Fruit fly (Drosophila melanogaster) whole organism, embryonic: ENCODE data around the gene CG31637.

Experiments used
- Atf6 ChIP-seq: fragments of 200-800 bp; sonication (Bioruptor generic); IDR thresholded peaks from 2 replicates; pipeline ENCODE4 v1.3.6; 2022; ENCODE audit warnings: missing biosample characterization, missing genetic modification characterization
- CG1024 ChIP-seq: fragments of 200-800 bp; sonication (Bioruptor generic); IDR thresholded peaks from 2 replicates; pipeline ENCODE4 v1.3.6; 2022; ENCODE audit warnings: missing biosample characterization, missing genetic modification characterization
- CG10267 ChIP-seq: fragments of 200-800 bp; sonication (Bioruptor generic); optimal IDR thresholded peaks from 2 replicates; lab custom pipeline; 2018; ENCODE audit warnings: missing biosample characterization, mild to moderate bottlenecking, missing genetic modification characterization, moderate library complexity
- CG11695 ChIP-seq: fragments of 200-800 bp; sonication (Bioruptor generic); IDR thresholded peaks from 3 replicates; pipeline ENCODE4 v1.3.6; 2022; ENCODE audit warnings: missing biosample characterization, missing genetic modification characterization
- CG12299 ChIP-seq: fragments of 200-800 bp; sonication (Bioruptor generic); optimal IDR thresholded peaks from 2 replicates; lab custom pipeline; 2018; ENCODE audit warnings: missing biosample characterization, mild to moderate bottlenecking, missing genetic modification characterization
- CG12769 ChIP-seq: fragments of 200-800 bp; sonication (Bioruptor generic); optimal IDR thresholded peaks from 2 replicates; lab custom pipeline; 2019; ENCODE audit warnings: missing biosample characterization, mild to moderate bottlenecking, missing genetic modification characterization, moderate library complexity
- CG13424 ChIP-seq: fragments of 200-800 bp; sonication (Bioruptor generic); optimal IDR thresholded peaks from 2 replicates; lab custom pipeline; 2019; ENCODE audit warnings: missing biosample characterization, mild to moderate bottlenecking, missing genetic modification characterization, moderate library complexity
- CG14441 ChIP-seq: fragments of 200-800 bp; sonication (Bioruptor generic); IDR thresholded peaks from 2 replicates; pipeline ENCODE4 v1.3.6; 2022; ENCODE audit warnings: missing biosample characterization, missing genetic modification characterization
- CG1603 ChIP-seq: fragments of 200-800 bp; sonication (Bioruptor generic); optimal IDR thresholded peaks from 2 replicates; lab custom pipeline; 2019; ENCODE audit warnings: missing biosample characterization, mild to moderate bottlenecking, missing genetic modification characterization, moderate library complexity
- CG17361 ChIP-seq: fragments of 200-800 bp; sonication (Bioruptor generic); IDR thresholded peaks from 3 replicates; pipeline ENCODE4 v1.3.6; 2022; ENCODE audit warnings: missing biosample characterization, missing genetic modification characterization
- CG32767 ChIP-seq: fragments of 200-800 bp; sonication (Bioruptor generic); IDR thresholded peaks from 2 replicates; pipeline ENCODE4 v1.3.6; 2022; ENCODE audit warnings: missing biosample characterization, missing genetic modification characterization
- CG34376 ChIP-seq: fragments of 200-800 bp; sonication (Bioruptor generic); optimal IDR thresholded peaks from 2 replicates; lab custom pipeline; 2018; ENCODE audit warnings: missing biosample characterization, mild to moderate bottlenecking, missing genetic modification characterization
- CG4404 ChIP-seq: fragments of 200-800 bp; sonication (Bioruptor generic); IDR thresholded peaks from 2 replicates; pipeline ENCODE4 v1.3.6; 2022; ENCODE audit warnings: missing biosample characterization, missing genetic modification characterization
- CG4854 ChIP-seq: fragments of 200-800 bp; sonication (Bioruptor generic); optimal IDR thresholded peaks from 2 replicates; lab custom pipeline; 2016; ENCODE audit warnings: missing biosample characterization, missing genetic modification characterization, inconsistent platforms
- CG5245 ChIP-seq: fragments of 200-800 bp; sonication (Bioruptor generic); optimal IDR thresholded peaks from 3 replicates; lab custom pipeline; 2016; ENCODE audit warnings: missing biosample characterization, missing genetic modification characterization
- CG6791 ChIP-seq: fragments of 200-800 bp; sonication (Bioruptor generic); IDR thresholded peaks from 3 replicates; pipeline ENCODE4 v1.3.6; 2022; ENCODE audit warnings: missing biosample characterization, missing genetic modification characterization; ENCODE audit not compliant: partially characterized antibody
- CG6854 ChIP-seq: fragments of 200-800 bp; sonication (Bioruptor generic); optimal IDR thresholded peaks from 3 replicates; lab custom pipeline; 2017; ENCODE audit warnings: missing biosample characterization, mild to moderate bottlenecking, missing genetic modification characterization
- CG7745 ChIP-seq: fragments of 200-800 bp; sonication (Bioruptor generic); optimal IDR thresholded peaks from 2 replicates; lab custom pipeline; 2018; ENCODE audit warnings: missing biosample characterization, mild to moderate bottlenecking, missing genetic modification characterization, moderate library complexity
- CG7839 ChIP-seq: fragments of 200-800 bp; sonication (Bioruptor generic); optimal IDR thresholded peaks from 3 replicates; lab custom pipeline; 2018; ENCODE audit warnings: missing biosample characterization, mild to moderate bottlenecking, missing genetic modification characterization, moderate library complexity
- CG8924 ChIP-seq: fragments of 200-800 bp; optimal IDR thresholded peaks from 3 replicates; lab custom pipeline; 2019; ENCODE audit warnings: missing biosample characterization, mild to moderate bottlenecking, missing genetic modification characterization, moderate library complexity
- CG9215 ChIP-seq: fragments of 200-800 bp; sonication (Bioruptor generic); IDR thresholded peaks from 2 replicates; pipeline ENCODE4 v1.3.6; 2022; ENCODE audit warnings: missing biosample characterization, missing genetic modification characterization
- CG9727 ChIP-seq: fragments of 200-800 bp; sonication (Bioruptor generic); optimal IDR thresholded peaks from 3 replicates; lab custom pipeline; 2017; ENCODE audit warnings: missing biosample characterization, mild to moderate bottlenecking, missing genetic modification characterization
- HHEX ChIP-seq: fragments of 200-800 bp; sonication (Bioruptor generic); optimal IDR thresholded peaks from 3 replicates; lab custom pipeline; 2017; ENCODE audit warnings: missing biosample characterization, mild to moderate bottlenecking, missing genetic modification characterization, missing genetic modification reagents
- Hmx ChIP-seq: fragments of 200-800 bp; sonication (Bioruptor generic); optimal IDR thresholded peaks from 2 replicates; lab custom pipeline; 2016; ENCODE audit warnings: missing biosample characterization, missing genetic modification characterization
- Med ChIP-seq: fragments of 200-800 bp; sonication (Bioruptor generic); peaks from one replicate; lab custom pipeline; 2016; ENCODE audit warnings: missing biosample characterization, missing genetic modification characterization, mild to moderate bottlenecking, inconsistent platforms, moderate library complexity
- Mrtf ChIP-seq: fragments of 200-800 bp; sonication (Bioruptor generic); IDR thresholded peaks from 3 replicates; pipeline ENCODE4 v1.3.6; 2022; ENCODE audit warnings: missing biosample characterization, missing genetic modification characterization
- NC2β ChIP-seq: fragments of 200-800 bp; sonication (Bioruptor generic); optimal IDR thresholded peaks from 2 replicates; lab custom pipeline; 2016; ENCODE audit warnings: missing biosample characterization, missing genetic modification characterization
- NfI ChIP-seq: fragments of 200-800 bp; sonication (Bioruptor generic); optimal IDR thresholded peaks from 3 replicates; lab custom pipeline; 2018; ENCODE audit warnings: missing biosample characterization, mild to moderate bottlenecking, missing genetic modification characterization, moderate library complexity
- Oaz ChIP-seq: fragments of 200-800 bp; sonication (Bioruptor generic); IDR thresholded peaks from 2 replicates; pipeline ENCODE4 v1.3.6; 2022; ENCODE audit warnings: missing biosample characterization, missing genetic modification characterization
- ab ChIP-seq: fragments of 200-800 bp; sonication (Bioruptor generic); optimal IDR thresholded peaks from 2 replicates; lab custom pipeline; 2016; ENCODE audit warnings: missing biosample characterization, missing genetic modification characterization
- bsh ChIP-seq, 2 experiments: fragments of 200-800 bp; sonication (Bioruptor generic); optimal IDR thresholded peaks; 2 replicates each; lab custom pipeline; 2017 to 2018; ENCODE audit warnings: mild to moderate bottlenecking in 2 of 2, missing biosample characterization in 2 of 2, missing genetic modification characterization in 2 of 2, moderate library complexity in 1 of 2
- cato ChIP-seq: fragments of 200-800 bp; sonication (Bioruptor generic); optimal IDR thresholded peaks from 2 replicates; lab custom pipeline; 2016; ENCODE audit warnings: missing biosample characterization, missing genetic modification characterization, borderline replicate concordance
- cg ChIP-seq: fragments of 200-800 bp; sonication (Bioruptor generic); optimal IDR thresholded peaks from 3 replicates; lab custom pipeline; 2019; ENCODE audit warnings: missing biosample characterization, mild to moderate bottlenecking, missing genetic modification characterization, moderate library complexity
- chn ChIP-seq: fragments of 200-800 bp; sonication (Bioruptor generic); optimal IDR thresholded peaks from 2 replicates; lab custom pipeline; 2016; ENCODE audit warnings: missing biosample characterization, missing genetic modification characterization
- dm ChIP-seq: fragments of 200-800 bp; sonication (Bioruptor generic); optimal IDR thresholded peaks from 3 replicates; lab custom pipeline; 2016; ENCODE audit warnings: missing biosample characterization, missing genetic modification characterization
- dpn ChIP-seq, 2 experiments: fragments of 200-800 bp; sonication (Bioruptor generic); optimal IDR thresholded peaks; 3 replicates each; lab custom pipeline; 2016; ENCODE audit warnings: missing biosample characterization in 2 of 2, missing genetic modification characterization in 2 of 2
- en ChIP-seq: fragments of 200-800 bp; sonication (Bioruptor generic); optimal IDR thresholded peaks from 2 replicates; lab custom pipeline; 2016; ENCODE audit warnings: missing biosample characterization, missing genetic modification characterization
- ham ChIP-seq: fragments of 200-800 bp; sonication (Bioruptor generic); IDR thresholded peaks from 2 replicates; pipeline ENCODE4 v1.3.6; 2022; ENCODE audit warnings: missing biosample characterization, missing genetic modification characterization
- jing ChIP-seq: fragments of 200-800 bp; sonication (Bioruptor generic); optimal IDR thresholded peaks from 2 replicates; lab custom pipeline; 2018; ENCODE audit warnings: missing biosample characterization, mild to moderate bottlenecking, missing genetic modification characterization
- lab ChIP-seq: fragments of 200-800 bp; sonication (Bioruptor generic); optimal IDR thresholded peaks from 3 replicates; lab custom pipeline; 2017; ENCODE audit warnings: missing biosample characterization, missing genetic modification characterization, mild to moderate bottlenecking, moderate library complexity, missing genetic modification reagents
- org-1 ChIP-seq: fragments of 200-800 bp; sonication (Bioruptor generic); optimal IDR thresholded peaks from 2 replicates; lab custom pipeline; 2017; ENCODE audit warnings: missing biosample characterization, missing genetic modification characterization
- phol ChIP-seq: fragments of 200-800 bp; sonication (Bioruptor generic); optimal IDR thresholded peaks from 3 replicates; lab custom pipeline; 2018; ENCODE audit warnings: missing biosample characterization, mild to moderate bottlenecking, missing genetic modification characterization, moderate library complexity
- pros ChIP-seq: fragments of 200-800 bp; sonication (Bioruptor generic); optimal IDR thresholded peaks from 3 replicates; lab custom pipeline; 2019; ENCODE audit warnings: missing biosample characterization, mild to moderate bottlenecking, missing genetic modification characterization, moderate library complexity
- sens-2 ChIP-seq: fragments of 200-800 bp; sonication (Bioruptor generic); IDR thresholded peaks from 2 replicates; pipeline ENCODE4 v1.3.6; 2022; ENCODE audit warnings: missing biosample characterization, missing genetic modification characterization
- sim ChIP-seq: fragments of 200-800 bp; sonication (Bioruptor generic); IDR thresholded peaks from 2 replicates; pipeline ENCODE4 v1.3.6; 2022; ENCODE audit warnings: missing biosample characterization, missing genetic modification characterization
- trh ChIP-seq: fragments of 200-800 bp; sonication (Bioruptor generic); optimal IDR thresholded peaks from 2 replicates; lab custom pipeline; 2016; ENCODE audit warnings: missing biosample characterization, missing genetic modification characterization
- twi ChIP-seq: fragments of 200-800 bp; optimal IDR thresholded peaks from 2 replicates; lab custom pipeline; 2019; ENCODE audit warnings: missing biosample characterization, mild to moderate bottlenecking, missing genetic modification characterization, moderate library complexity
- usp ChIP-seq: fragments of >200 bp; optimal IDR thresholded peaks from 2 replicates; lab custom pipeline; 2017; ENCODE audit warnings: missing biosample characterization, missing genetic modification characterization
- wek ChIP-seq: fragments of 200-800 bp; sonication (Bioruptor generic); optimal IDR thresholded peaks from 3 replicates; lab custom pipeline; 2018; ENCODE audit warnings: missing biosample characterization, mild to moderate bottlenecking, missing genetic modification characterization, moderate library complexity
- zen ChIP-seq: fragments of 200-800 bp; sonication (Bioruptor generic); optimal IDR thresholded peaks from 3 replicates; lab custom pipeline; 2018; ENCODE audit warnings: missing biosample characterization, mild to moderate bottlenecking, missing genetic modification characterization, moderate library complexity

The CG31637 gene

dm6 chr2L:6490783-6491249 is 7.6 kb upstream of the CG31637 start, which contains the start of the genes Phf5a and CG31638 (continued):
- TF ChIP-seq CG12769 (tag; lab: Kevin White, UChicago) (no peak), Atf6 (GFP tag; lab: Robert Waterston, UW) (peak; percentile 68; the same call in 1 of the 2 replicates), twi (peak; percentile 83), CG8924 (tag; lab: Kevin White, UChicago) (peak; percentile 92), Oaz (peak; percentile 63; the same call in 1 of the 2 replicates), CG1603 (tag; lab: Kevin White, UChicago) (peak; percentile 44), CG6791 (GFP tag; lab: Robert Waterston, UW) (peak; percentile 21; the same call in 1 of the 3 replicates), CG12299 (tag; lab: Kevin White, UChicago) (peak; percentile 58), en (GFP tag; lab: Kevin White, UChicago) (no peak), HHEX (GFP tag; lab: Kevin White, UChicago) (peak; percentile 93), Med (GFP tag; lab: Kevin White, UChicago) (peak; percentile 87), CG10267 (tag; lab: Kevin White, UChicago) (peak; percentile 93), ham (GFP tag; lab: Robert Waterston, UW) (peak; percentile 81), CG9727 (GFP tag; lab: Kevin White, UChicago) (peak; percentile 73), trh (peak; percentile 44), cg (GFP tag; lab: Kevin White, UChicago) (no peak), CG17361 (peak; percentile 97), zen (tag; lab: Kevin White, UChicago) (peak; percentile 98), org-1 (GFP tag; lab: Kevin White, UChicago) (peak; percentile 63), dm (GFP tag; lab: Kevin White, UChicago) (peak; percentile 54), CG6854 (peak; percentile 64), sim (GFP tag; lab: Robert Waterston, UW) (no peak), CG1024 (GFP tag; lab: Robert Waterston, UW) (peak; percentile 64), CG4404 (GFP tag; lab: Robert Waterston, UW) (peak; percentile 97), CG34376 (GFP tag; lab: Kevin White, UChicago) (peak; percentile 84), CG7745 (tag; lab: Kevin White, UChicago) (peak; percentile 72), Hmx (GFP tag; lab: Kevin White, UChicago) (peak; percentile 18), dpn (GFP tag; optimal IDR thresholded peaks at IDR 0.05; lab: Kevin White, UChicago) (peak; percentile 66 to 92), phol (tag; lab: Kevin White, UChicago) (peak; percentile 98), CG4854 (no peak), NC2β (GFP tag; lab: Kevin White, UChicago) (peak; percentile 60), CG14441 (peak; percentile 98), usp (GFP tag; lab: Kevin White, UChicago) (no peak), lab (GFP tag; lab: Kevin White, UChicago) (peak; percentile 97), sens-2 (peak; percentile 67), Mrtf (GFP tag; lab: Robert Waterston, UW) (peak; percentile 38; the same call in 1 of the 3 replicates), jing (no peak), CG9215 (peak; percentile 96), chn (GFP tag; lab: Kevin White, UChicago) (peak; percentile 91), CG32767 (GFP tag; lab: Robert Waterston, UW) (peak; percentile 94), wek (GFP tag; lab: Kevin White, UChicago) (peak; percentile 91), NfI (GFP tag; lab: Kevin White, UChicago) (peak; percentile 62), CG5245 (peak; percentile 39), CG13424 (tag; lab: Kevin White, UChicago) (peak; percentile 98), CG11695 (GFP tag; lab: Robert Waterston, UW) (peak; percentile 93), bsh (GFP tag; optimal IDR thresholded peaks at IDR 0.05; lab: Kevin White, UChicago) (peak; percentile 50 to 68), pros (no peak), ab (GFP tag; lab: Kevin White, UChicago) (peak; percentile 66), cato (GFP tag; lab: Kevin White, UChicago) (peak; percentile 95), CG7839 (tag; lab: Kevin White, UChicago) (peak; percentile 87)
